Worm (Caenorhabditis elegans): ENCODE results near the gene F59A7.5.

The F59A7.5 gene

ce11 chrV:2016428-2016827 is 6.0 kb upstream of the F59A7.5 start, which contains the start of gene F59A7.2:
Gene F59A7.2 (minus strand): TSS chrV:2016528.
- TF ChIP-seq him-1 (tag; optimal IDR thresholded peaks at IDR 0.05), result no peak
- TF ChIP-seq W03F9.2 (tag; optimal IDR thresholded peaks at IDR 0.05), result no peak
- no peak for TF ChIP-seq dao-5 (tag; optimal IDR thresholded peaks at IDR 0.05)

- TF ChIP-seq W03F9.2 (tag; optimal IDR thresholded peaks at IDR 0.05), result no peak
- no peak for TF ChIP-seq dao-5 (tag; optimal IDR thresholded peaks at IDR 0.05)
- TF ChIP-seq him-1 (tag; optimal IDR thresholded peaks at IDR 0.05), result no peak
These were observed 3.8 kb upstream of the F59A7.5 start, which contains the start of gene F59A7.14 for ce11 chrV:2018689-2019088. Gene F59A7.14 (plus strand): TSS chrV:2018989.

ce11 chrV:2021283-2021682 is 1.2 kb upstream of the F59A7.5 start:
- TF ChIP-seq dao-5 (tag; optimal IDR thresholded peaks at IDR 0.05) (no peak), W03F9.2 (tag; optimal IDR thresholded peaks at IDR 0.05) (no peak), him-1 (tag; optimal IDR thresholded peaks at IDR 0.05) (no peak)

DNA sequence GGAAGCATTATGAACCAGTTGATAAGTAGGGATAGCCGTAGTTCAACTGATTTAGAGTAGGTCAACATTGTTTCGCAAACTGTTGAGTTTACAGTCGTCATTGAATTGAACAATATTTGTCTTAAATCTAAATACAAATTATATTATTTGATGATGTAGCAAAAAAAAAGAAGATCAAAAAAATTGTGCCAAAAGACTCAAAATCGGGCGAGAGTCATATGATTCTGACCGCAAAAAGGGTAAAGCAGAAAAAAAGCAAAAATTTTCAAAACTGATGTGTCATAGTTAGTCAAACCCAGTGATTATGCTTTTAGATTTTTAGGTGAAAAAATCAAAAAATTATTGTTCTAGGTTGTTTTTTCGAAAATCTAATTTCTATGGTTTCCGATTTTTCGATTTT is 5.3 kb downstream of the F59A7.5 start, which contains the start of gene srab-13:
srab-13 (minus strand) TSS at position 101 of the 400 bp plus-strand sequence.
- TF ChIP-seq W03F9.2 (tag; optimal IDR thresholded peaks at IDR 0.05), result no peak
- TF ChIP-seq dao-5 (tag; optimal IDR thresholded peaks at IDR 0.05), result no peak
- TF ChIP-seq him-1 (tag; optimal IDR thresholded peaks at IDR 0.05), result no peak

DNA sequence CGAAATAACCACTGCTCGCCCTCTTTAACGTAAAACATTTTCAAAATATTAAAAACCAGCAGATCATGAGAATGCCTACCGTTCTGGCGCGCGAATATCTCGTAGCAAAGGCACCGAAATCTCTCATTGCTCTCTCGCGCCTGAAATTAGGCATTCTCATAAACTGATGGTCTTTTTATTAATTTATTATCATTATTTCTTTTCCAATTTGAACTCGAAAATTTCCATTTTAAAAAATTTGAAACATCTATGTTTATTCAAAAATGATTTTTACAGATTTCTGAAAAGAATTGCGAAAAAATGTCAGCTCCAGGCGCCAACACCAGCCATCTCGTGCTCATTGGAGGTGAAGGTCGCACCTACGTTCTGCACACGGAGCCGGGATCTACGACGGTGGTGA is 7.4 kb downstream of the F59A7.5 start, which contains the start of gene F59A7.12:
F59A7.12 (plus strand) TSS at position 301 of the 400 bp plus-strand sequence.
- TF ChIP-seq him-1 (tag; optimal IDR thresholded peaks at IDR 0.05), result no peak
- TF ChIP-seq W03F9.2 (tag; optimal IDR thresholded peaks at IDR 0.05), result no peak
- TF ChIP-seq dao-5 (tag; optimal IDR thresholded peaks at IDR 0.05), result no peak

DNA sequence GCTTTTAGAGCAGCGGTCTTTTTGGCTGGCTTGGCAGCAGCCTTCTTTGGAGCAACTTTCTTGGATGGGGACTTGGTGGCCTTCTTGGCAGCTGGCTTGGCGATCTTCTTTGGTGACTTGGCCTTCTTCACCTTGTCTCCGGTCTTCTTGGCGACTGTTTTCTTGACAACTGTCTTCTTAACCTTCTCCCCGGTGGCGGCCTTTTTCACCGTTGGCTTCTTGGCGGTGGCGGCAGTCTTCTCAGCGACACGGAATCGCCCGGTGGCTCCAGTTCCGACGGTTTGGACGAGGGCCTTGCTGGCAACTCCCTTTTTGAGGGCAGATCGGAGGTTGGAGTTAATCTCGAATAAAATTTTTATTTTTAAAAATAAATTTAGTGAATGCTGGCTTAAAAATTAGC is 8.2 kb downstream of the F59A7.5 start:
- TF ChIP-seq W03F9.2 (tag; optimal IDR thresholded peaks at IDR 0.05), result no peak
- no peak for TF ChIP-seq dao-5 (tag; optimal IDR thresholded peaks at IDR 0.05)
- TF ChIP-seq him-1 (tag; optimal IDR thresholded peaks at IDR 0.05), result no peak

DNA sequence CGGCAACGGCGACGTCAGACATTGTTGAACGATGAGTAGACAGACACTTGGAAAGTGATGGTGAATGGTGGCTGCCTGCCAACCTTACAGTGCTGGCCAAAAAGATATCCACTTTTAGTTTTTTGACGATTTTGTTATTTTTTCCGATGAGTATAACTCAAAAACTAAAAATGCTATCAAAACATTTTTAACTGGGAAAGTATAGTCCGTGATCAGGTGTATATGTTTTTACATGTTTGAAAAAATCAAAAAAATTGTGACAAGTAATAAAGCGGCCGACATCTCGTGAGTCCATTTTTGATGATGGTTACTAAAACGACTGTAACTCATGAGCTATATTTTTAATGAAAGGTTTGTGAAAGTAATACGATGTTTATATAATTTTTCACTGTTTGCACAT is 9.0 kb downstream of the F59A7.5 start, which contains the start of gene hil-6:
hil-6 (minus strand) TSS at position 101 of the 400 bp plus-strand sequence.
- TF ChIP-seq him-1 (tag; optimal IDR thresholded peaks at IDR 0.05) (no peak), W03F9.2 (tag; optimal IDR thresholded peaks at IDR 0.05) (no peak), dao-5 (tag; optimal IDR thresholded peaks at IDR 0.05) (no peak)

DNA sequence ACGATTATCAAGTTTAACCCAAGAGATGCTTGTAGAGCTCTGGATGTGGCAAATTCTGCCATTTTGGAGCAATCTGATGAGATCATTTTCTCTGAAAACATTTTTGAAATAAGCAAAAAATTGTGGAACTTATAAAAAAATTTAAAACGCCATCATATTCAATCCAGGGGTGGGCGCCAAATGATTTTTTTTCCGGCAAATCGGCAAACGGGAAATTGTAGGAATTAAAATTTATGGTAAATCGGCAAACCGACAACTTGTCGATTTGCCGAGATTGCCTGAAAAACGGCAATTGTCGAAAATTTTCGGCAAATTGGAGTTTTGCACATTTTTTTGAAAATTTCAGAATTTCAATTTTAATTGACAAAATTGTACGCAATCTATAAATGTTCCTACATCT is 13.1 kb downstream of the F59A7.5 start, which contains the start of gene srab-23:
srab-23 (minus strand) TSS at position 101 of the 400 bp plus-strand sequence.
- TF ChIP-seq him-1 (tag; optimal IDR thresholded peaks at IDR 0.05) (no peak), dao-5 (tag; optimal IDR thresholded peaks at IDR 0.05) (no peak), W03F9.2 (tag; optimal IDR thresholded peaks at IDR 0.05) (no peak)

ce11 chrV:2045956-2046355 is 23.5 kb downstream of the F59A7.5 start, which contains the start of gene Y40B10A.5:
Gene Y40B10A.5 (minus strand): TSS chrV:2046056.
- TF ChIP-seq W03F9.2 (tag; optimal IDR thresholded peaks at IDR 0.05) (no peak), him-1 (tag; optimal IDR thresholded peaks at IDR 0.05) (no peak)

DNA sequence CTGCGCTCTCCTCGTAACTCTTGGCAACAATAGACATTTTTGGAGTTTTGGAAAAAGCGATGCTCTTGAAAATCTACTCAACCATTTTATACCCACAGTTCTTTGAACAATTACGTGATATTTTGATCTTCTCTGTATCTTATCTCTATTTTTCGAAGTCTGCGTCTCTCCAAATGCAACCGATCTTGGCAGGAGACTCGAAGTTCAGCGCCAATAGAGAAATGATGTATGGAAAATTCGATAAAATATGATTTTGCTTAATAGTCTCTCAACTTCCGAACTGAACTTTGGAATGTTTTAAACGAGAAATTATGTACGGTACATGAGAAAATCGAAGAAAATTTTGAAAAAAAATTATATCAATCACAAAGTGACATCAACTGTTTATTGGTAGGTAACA is 27.7 kb downstream of the F59A7.5 start, which contains the start of gene comt-4:
comt-4 (minus strand) TSS at position 50 of the 400 bp plus-strand sequence.
- TF ChIP-seq W03F9.2 (tag; optimal IDR thresholded peaks at IDR 0.05), result no peak
- no peak for TF ChIP-seq dao-5 (tag; optimal IDR thresholded peaks at IDR 0.05)
- no peak for TF ChIP-seq him-1 (tag; optimal IDR thresholded peaks at IDR 0.05)

- TF ChIP-seq dao-5 (tag; optimal IDR thresholded peaks at IDR 0.05), result no peak
- TF ChIP-seq W03F9.2 (tag; optimal IDR thresholded peaks at IDR 0.05), result no peak
- TF ChIP-seq him-1 (tag; optimal IDR thresholded peaks at IDR 0.05), result no peak
These were observed 28.3 kb downstream of the F59A7.5 start for ce11 chrV:2050790-2051189.

ce11 chrV:2051507-2051906 is 29.0 kb downstream of the F59A7.5 start, which contains the start of gene Y40B10A.11:
Gene Y40B10A.11 (minus strand): TSS chrV:2051607.
- no peak for TF ChIP-seq dao-5 (tag; optimal IDR thresholded peaks at IDR 0.05)
- TF ChIP-seq him-1 (tag; optimal IDR thresholded peaks at IDR 0.05), result no peak
- TF ChIP-seq W03F9.2 (tag; optimal IDR thresholded peaks at IDR 0.05), result no peak

DNA sequence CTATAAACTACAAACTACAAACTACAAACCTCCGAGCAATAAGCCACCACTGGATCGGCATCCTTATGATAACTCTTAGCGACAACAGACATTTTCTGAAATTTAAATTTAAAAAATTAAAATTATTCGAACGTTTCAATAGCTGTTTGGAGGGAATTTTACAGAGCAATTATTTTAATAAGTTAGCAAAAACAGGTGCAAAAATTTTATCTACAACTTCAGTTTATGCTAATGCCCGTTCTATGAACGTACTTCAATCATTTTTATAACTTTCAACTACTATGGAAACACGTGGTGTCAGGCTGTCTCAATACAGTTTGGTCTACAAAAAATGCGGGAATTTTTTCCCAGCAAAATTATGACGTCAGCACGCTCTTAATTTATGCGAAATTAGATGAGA is 31.0 kb downstream of the F59A7.5 start, which contains the start of gene comt-5:
comt-5 (minus strand) TSS at position 101 of the 400 bp plus-strand sequence.
- no peak for TF ChIP-seq W03F9.2 (tag; optimal IDR thresholded peaks at IDR 0.05)
- no peak for TF ChIP-seq dao-5 (tag; optimal IDR thresholded peaks at IDR 0.05)
- no peak for TF ChIP-seq him-1 (tag; optimal IDR thresholded peaks at IDR 0.05)

ce11 chrV:2054254-2054653 is 31.8 kb downstream of the F59A7.5 start:
- TF ChIP-seq W03F9.2 (tag; optimal IDR thresholded peaks at IDR 0.05) (no peak), him-1 (tag; optimal IDR thresholded peaks at IDR 0.05) (no peak), dao-5 (tag; optimal IDR thresholded peaks at IDR 0.05) (no peak)

Data from whole organism, L4/young adult.